Fruit fly (Drosophila melanogaster) whole organism, embryonic: Measurements from ENCODE around the gene CG46244.

Source experiments
- CG11695 ChIP-seq: fragments of 200-800 bp; sonication (Bioruptor generic); IDR thresholded peaks from 3 replicates; pipeline ENCODE4 v1.3.6; 2022; ENCODE audit warnings: missing biosample characterization, missing genetic modification characterization
- CG12071 ChIP-seq: fragments of 200-800 bp; sonication (Bioruptor generic); optimal IDR thresholded peaks from 3 replicates; lab custom pipeline; 2018; ENCODE audit warnings: missing biosample characterization, mild to moderate bottlenecking, missing genetic modification characterization
- CG1233 ChIP-seq: fragments of 200-800 bp; sonication (Bioruptor generic); optimal IDR thresholded peaks from 4 replicates; lab custom pipeline; 2018; ENCODE audit warnings: missing biosample characterization, mild to moderate bottlenecking, missing genetic modification characterization
- CG14050 ChIP-seq: fragments of 200-800 bp; sonication (Bioruptor generic); IDR thresholded peaks from 3 replicates; pipeline ENCODE4 v1.3.6; 2022; ENCODE audit warnings: missing biosample characterization, missing genetic modification characterization
- CG15514 ChIP-seq: fragments of 200-800 bp; sonication (Bioruptor generic); optimal IDR thresholded peaks from 3 replicates; lab custom pipeline; 2017; ENCODE audit warnings: missing biosample characterization, missing genetic modification characterization, mild to moderate bottlenecking, moderate library complexity, missing genetic modification reagents
- CG1602 ChIP-seq: fragments of 200-800 bp; sonication (Bioruptor generic); optimal IDR thresholded peaks from 3 replicates; lab custom pipeline; 2016; ENCODE audit warnings: missing biosample characterization, missing genetic modification characterization
- CG18262 ChIP-seq: fragments of 200-800 bp; optimal IDR thresholded peaks from 3 replicates; lab custom pipeline; 2019; ENCODE audit warnings: missing biosample characterization, mild to moderate bottlenecking, missing genetic modification characterization, moderate library complexity
- CG32532 ChIP-seq: fragments of 200-800 bp; sonication (Bioruptor generic); IDR thresholded peaks from 2 replicates; pipeline ENCODE4 v1.3.6; 2022; ENCODE audit warnings: missing biosample characterization, missing genetic modification characterization
- CG4328 ChIP-seq: fragments of 200-800 bp; sonication (Bioruptor generic); optimal IDR thresholded peaks from 3 replicates; lab custom pipeline; 2017; ENCODE audit warnings: missing biosample characterization, missing genetic modification reagents, missing genetic modification characterization
- CG6175 ChIP-seq: fragments of 200-800 bp; sonication (Bioruptor generic); IDR thresholded peaks from 3 replicates; pipeline ENCODE4 v1.3.6; 2022; ENCODE audit warnings: missing biosample characterization, missing genetic modification characterization
- CG7556 ChIP-seq: fragments of 200-800 bp; sonication (Bioruptor generic); optimal IDR thresholded peaks from 2 replicates; lab custom pipeline; 2017; ENCODE audit warnings: missing biosample characterization, mild to moderate bottlenecking, missing genetic modification characterization
- CG7745 ChIP-seq: fragments of 200-800 bp; sonication (Bioruptor generic); optimal IDR thresholded peaks from 2 replicates; lab custom pipeline; 2018; ENCODE audit warnings: missing biosample characterization, mild to moderate bottlenecking, missing genetic modification characterization, moderate library complexity
- CG8478 ChIP-seq: fragments of >200 bp; optimal IDR thresholded peaks from 2 replicates; lab custom pipeline; 2018
- CG9797 ChIP-seq: fragments of 200-800 bp; sonication (Bioruptor generic); optimal IDR thresholded peaks from 3 replicates; lab custom pipeline; 2018; ENCODE audit warnings: missing biosample characterization, mild to moderate bottlenecking, missing genetic modification characterization
- CkIIα-i1 ChIP-seq: fragments of 200-800 bp; sonication (Bioruptor generic); IDR thresholded peaks from 2 replicates; pipeline ENCODE4 v1.3.6; 2022; ENCODE audit warnings: missing biosample characterization, missing genetic modification characterization
- Drgx ChIP-seq: fragments of 200-800 bp; sonication (Bioruptor generic); IDR thresholded peaks from 2 replicates; pipeline ENCODE4 v1.3.6; 2022; ENCODE audit warnings: missing biosample characterization, missing genetic modification characterization
- E2f2 ChIP-seq: fragments of 200-800 bp; sonication (Bioruptor generic); IDR thresholded peaks from 2 replicates; pipeline ENCODE4 v1.3.6; 2022; ENCODE audit warnings: missing biosample characterization, missing genetic modification characterization
- Fer2 ChIP-seq: fragments of 200-800 bp; sonication (Bioruptor generic); optimal IDR thresholded peaks from 2 replicates; lab custom pipeline; 2018; ENCODE audit warnings: missing biosample characterization, mild to moderate bottlenecking, missing genetic modification characterization, moderate library complexity
- HHEX ChIP-seq: fragments of 200-800 bp; sonication (Bioruptor generic); optimal IDR thresholded peaks from 3 replicates; lab custom pipeline; 2017; ENCODE audit warnings: missing biosample characterization, mild to moderate bottlenecking, missing genetic modification characterization, missing genetic modification reagents
- HLH3B ChIP-seq: fragments of 200-800 bp; sonication (Bioruptor generic); IDR thresholded peaks from 2 replicates; pipeline ENCODE4 v1.3.6; 2022; ENCODE audit warnings: missing biosample characterization, missing genetic modification characterization
- Lpt ChIP-seq: fragments of >200 bp; optimal IDR thresholded peaks from 2 replicates; lab custom pipeline; 2018; ENCODE audit warnings: missing biosample characterization, missing genetic modification characterization
- Meics ChIP-seq: fragments of 200-800 bp; sonication (Bioruptor generic); optimal IDR thresholded peaks from 2 replicates; lab custom pipeline; 2017; ENCODE audit warnings: missing biosample characterization, mild to moderate bottlenecking, missing genetic modification characterization
- NC2α ChIP-seq: fragments of 200-800 bp; sonication (Bioruptor generic); optimal IDR thresholded peaks from 2 replicates; lab custom pipeline; 2016; ENCODE audit warnings: missing biosample characterization, missing genetic modification characterization
- Neu2 ChIP-seq: fragments of 200-800 bp; sonication (Bioruptor generic); optimal IDR thresholded peaks from 3 replicates; lab custom pipeline; 2016; ENCODE audit warnings: missing biosample characterization, missing genetic modification characterization, borderline replicate concordance
- PHDP ChIP-seq: fragments of 200-800 bp; sonication (Bioruptor generic); optimal IDR thresholded peaks from 3 replicates; lab custom pipeline; 2018; ENCODE audit warnings: missing biosample characterization, mild to moderate bottlenecking, missing genetic modification characterization, moderate library complexity
- Sin3A ChIP-seq: fragments of >200 bp; optimal IDR thresholded peaks from 2 replicates; lab custom pipeline; 2018
- Sox102F ChIP-seq: fragments of 200-800 bp; sonication (Bioruptor generic); optimal IDR thresholded peaks from 2 replicates; lab custom pipeline; 2018; ENCODE audit warnings: missing biosample characterization, mild to moderate bottlenecking, missing genetic modification characterization, moderate library complexity
- Spps ChIP-seq: fragments of 200-800 bp; sonication (Bioruptor generic); optimal IDR thresholded peaks from 2 replicates; lab custom pipeline; 2018; ENCODE audit warnings: missing biosample characterization, mild to moderate bottlenecking, missing genetic modification characterization
- ap ChIP-seq: fragments of 200-800 bp; sonication (Bioruptor generic); IDR thresholded peaks from 2 replicates; pipeline ENCODE4 v1.3.6; 2022; ENCODE audit warnings: missing biosample characterization, missing genetic modification characterization
- cas ChIP-seq: fragments of 200-800 bp; sonication (Bioruptor generic); IDR thresholded peaks from 2 replicates; pipeline ENCODE4 v1.3.6; 2022; ENCODE audit warnings: missing biosample characterization, missing genetic modification characterization
- chm ChIP-seq: fragments of 200-800 bp; sonication (Bioruptor generic); IDR thresholded peaks from 2 replicates; pipeline ENCODE4 v1.3.6; 2022; ENCODE audit warnings: missing biosample characterization, missing genetic modification characterization
- croc ChIP-seq: fragments of 200-800 bp; sonication (Bioruptor generic); conservative IDR thresholded peaks from 3 replicates; pipeline ENCODE4 v1.3.6; 2022; ENCODE audit warnings: missing biosample characterization, missing genetic modification characterization
- danr ChIP-seq: fragments of 200-800 bp; sonication (Bioruptor generic); IDR thresholded peaks from 2 replicates; pipeline ENCODE4 v1.3.6; 2022; ENCODE audit warnings: missing biosample characterization, missing genetic modification characterization
- dysf ChIP-seq: fragments of 200-800 bp; sonication (Bioruptor generic); IDR thresholded peaks from 3 replicates; pipeline ENCODE4 v1.3.6; 2022; ENCODE audit warnings: missing biosample characterization, missing genetic modification characterization
- esg ChIP-seq: fragments of 200-800 bp; sonication (Bioruptor generic); conservative IDR thresholded peaks from 2 replicates; pipeline ENCODE4 v1.3.6; 2022; ENCODE audit warnings: missing biosample characterization, missing genetic modification characterization
- gcm2 ChIP-seq: fragments of 200-800 bp; sonication (Bioruptor generic); optimal IDR thresholded peaks from 2 replicates; lab custom pipeline; 2016; ENCODE audit warnings: missing biosample characterization, missing genetic modification characterization
- kni ChIP-seq: fragments of 200-800 bp; sonication (Bioruptor generic); optimal IDR thresholded peaks from 3 replicates; lab custom pipeline; 2017; ENCODE audit warnings: mild to moderate bottlenecking, missing biosample characterization, missing genetic modification reagents, missing genetic modification characterization
- lmd ChIP-seq: fragments of 200-800 bp; sonication (Bioruptor generic); IDR thresholded peaks from 2 replicates; pipeline ENCODE4 v1.3.6; 2022; ENCODE audit warnings: missing biosample characterization, missing genetic modification characterization
- nau ChIP-seq: fragments of 200-800 bp; sonication (Bioruptor generic); optimal IDR thresholded peaks from 3 replicates; lab custom pipeline; 2017; ENCODE audit warnings: missing biosample characterization, mild to moderate bottlenecking, missing genetic modification characterization, missing genetic modification reagents
- pnt ChIP-seq: fragments of 200-800 bp; sonication (Bioruptor generic); optimal IDR thresholded peaks from 3 replicates; lab custom pipeline; 2016; ENCODE audit warnings: missing biosample characterization, missing genetic modification characterization
- ro ChIP-seq: fragments of 200-800 bp; sonication (Bioruptor generic); IDR thresholded peaks from 2 replicates; pipeline ENCODE4 v1.3.6; 2022; ENCODE audit warnings: missing biosample characterization, missing genetic modification characterization
- sd ChIP-seq: fragments of 200-800 bp; sonication (Bioruptor generic); optimal IDR thresholded peaks from 3 replicates; lab custom pipeline; 2018; ENCODE audit warnings: missing biosample characterization, mild to moderate bottlenecking, missing genetic modification characterization, moderate library complexity
- sens-2 ChIP-seq: fragments of 200-800 bp; sonication (Bioruptor generic); IDR thresholded peaks from 2 replicates; pipeline ENCODE4 v1.3.6; 2022; ENCODE audit warnings: missing biosample characterization, missing genetic modification characterization
- sim ChIP-seq: fragments of 200-800 bp; sonication (Bioruptor generic); IDR thresholded peaks from 2 replicates; pipeline ENCODE4 v1.3.6; 2022; ENCODE audit warnings: missing biosample characterization, missing genetic modification characterization
- slbo ChIP-seq: fragments of 200-800 bp; sonication (Bioruptor generic); IDR thresholded peaks from 2 replicates; pipeline ENCODE4 v1.3.6; 2022; ENCODE audit warnings: missing biosample characterization, missing genetic modification characterization
- sob ChIP-seq: fragments of 200-800 bp; sonication (Bioruptor generic); IDR thresholded peaks from 2 replicates; pipeline ENCODE4 v1.3.6; 2022; ENCODE audit warnings: missing biosample characterization, missing genetic modification characterization
- sr ChIP-seq: fragments of 200-800 bp; sonication (Bioruptor generic); IDR thresholded peaks from 3 replicates; pipeline ENCODE4 v1.3.6; 2022; ENCODE audit warnings: missing biosample characterization, missing genetic modification characterization
- stwl ChIP-seq: fragments of 200-800 bp; sonication (Bioruptor generic); optimal IDR thresholded peaks from 3 replicates; lab custom pipeline; 2018; ENCODE audit warnings: missing biosample characterization, mild to moderate bottlenecking, missing genetic modification characterization, moderate library complexity
- tin ChIP-seq: fragments of 200-800 bp; sonication (Bioruptor generic); optimal IDR thresholded peaks from 3 replicates; lab custom pipeline; 2016; ENCODE audit warnings: missing biosample characterization, missing genetic modification characterization
- wdn ChIP-seq: fragments of 200-800 bp; sonication (Bioruptor generic); IDR thresholded peaks from 2 replicates; pipeline ENCODE4 v1.3.6; 2022; ENCODE audit warnings: missing biosample characterization, missing genetic modification characterization
- zfh2 ChIP-seq: fragments of 200-800 bp; sonication (Bioruptor generic); optimal IDR thresholded peaks from 2 replicates; lab custom pipeline; 2016; ENCODE audit warnings: missing biosample characterization, missing genetic modification characterization

Gene CG46244

DNA sequence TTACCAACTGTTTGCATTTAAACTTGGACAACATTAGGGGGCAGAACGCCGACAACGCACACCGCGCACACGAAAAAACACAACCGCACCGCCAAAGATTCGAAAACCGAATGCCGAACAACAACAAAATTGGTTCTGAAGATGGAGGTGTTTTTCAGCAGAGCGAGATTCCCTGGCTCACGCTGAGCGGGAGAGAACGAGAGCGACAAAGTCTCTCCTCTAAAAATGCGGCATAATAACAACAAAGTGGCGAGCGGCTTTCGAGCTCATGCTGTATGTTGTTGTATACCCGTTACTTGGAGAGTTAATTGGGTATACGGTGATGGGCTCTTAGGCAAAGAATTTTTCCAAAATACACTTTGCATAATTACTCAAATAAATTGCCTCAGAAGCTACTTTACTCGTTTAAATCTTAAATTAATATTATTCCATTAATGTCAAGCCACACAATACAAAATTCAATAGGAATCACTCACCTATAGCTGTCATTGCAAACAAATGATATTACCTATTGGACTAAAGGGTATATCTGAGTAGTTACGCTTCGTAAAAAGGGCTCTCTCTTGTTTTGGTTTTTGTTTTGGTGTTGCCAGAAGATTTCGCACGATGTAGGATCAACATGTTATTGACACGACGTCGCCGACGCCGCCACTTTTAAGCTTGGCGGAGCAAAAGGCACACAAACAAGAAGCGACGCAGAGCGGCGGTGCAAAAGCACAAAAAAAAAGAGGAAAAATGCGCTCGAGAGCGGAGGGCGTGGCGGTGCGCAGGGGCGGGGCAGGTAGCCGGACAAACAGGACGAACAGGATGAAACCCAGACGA is 33.7 kb upstream of the CG46244 start (continued):
- TF ChIP-seq sob (GFP tag; lab: Robert Waterston, UW) (peak; percentile 28; the same call in 1 of the 2 replicates), CG7745 (tag; lab: Kevin White, UChicago) (no peak), cas (GFP tag; lab: Robert Waterston, UW) (no peak), ap (GFP tag; lab: Robert Waterston, UW) (no peak), sr (GFP tag; lab: Robert Waterston, UW) (no peak), CG32532 (GFP tag; lab: Robert Waterston, UW) (peak; percentile 65), Fer2 (peak; percentile 40), kni (GFP tag; lab: Kevin White, UChicago) (no peak), CG8478 (lab: Kevin White, UChicago) (no peak), slbo (GFP tag; lab: Robert Waterston, UW) (peak; percentile 68; the same call in 1 of the 2 replicates), CkIIα-i1 (GFP tag; lab: Robert Waterston, UW) (no peak), ro (no peak), danr (no peak), lmd (GFP tag; lab: Robert Waterston, UW) (peak; percentile 52), NC2α (GFP tag; lab: Kevin White, UChicago) (no peak), nau (GFP tag; lab: Kevin White, UChicago) (no peak), CG9797 (GFP tag; lab: Kevin White, UChicago) (no peak), Sox102F (GFP tag; lab: Kevin White, UChicago) (peak; percentile 65), zfh2 (peak; percentile 52), CG7556 (GFP tag; lab: Kevin White, UChicago) (peak; percentile 76), Neu2 (GFP tag; lab: Kevin White, UChicago) (no peak), CG6175 (GFP tag; lab: Robert Waterston, UW) (no peak), croc (GFP tag; lab: Robert Waterston, UW) (no peak), HLH3B (GFP tag; lab: Robert Waterston, UW) (0 out of 2 replicates have a peak, but pooled peaks have one; percentile 39), Meics (GFP tag; lab: Kevin White, UChicago) (peak; percentile 79), Sin3A (lab: Kevin White, UChicago) (no peak), CG1233 (GFP tag; lab: Kevin White, UChicago) (peak; percentile 43), Drgx (peak; percentile 81), gcm2 (no peak), CG18262 (tag; lab: Kevin White, UChicago) (peak; percentile 77), HHEX (GFP tag; lab: Kevin White, UChicago) (peak; percentile 70), CG1602 (GFP tag; lab: Kevin White, UChicago) (peak; percentile 49), tin (GFP tag; lab: Kevin White, UChicago) (peak; percentile 51), esg (GFP tag; lab: Robert Waterston, UW) (peak; percentile 56), wdn (GFP tag; lab: Robert Waterston, UW) (0 out of 2 replicates have a peak, but pooled peaks have one; percentile 13), Lpt (GFP tag; lab: Kevin White, UChicago) (no peak), sens-2 (GFP tag; lab: Robert Waterston, UW) (no peak), PHDP (peak; percentile 78), sim (GFP tag; lab: Robert Waterston, UW) (no peak), CG15514 (GFP tag; lab: Kevin White, UChicago) (peak; percentile 66), stwl (tag; lab: Kevin White, UChicago) (no peak), pnt (GFP tag; lab: Kevin White, UChicago) (peak; percentile 22), dysf (peak; percentile 75), E2f2 (no peak), CG4328 (no peak), CG11695 (GFP tag; lab: Robert Waterston, UW) (peak; percentile 55; the same call in 2 of the 3 replicates), sd (no peak), CG12071 (peak; percentile 35), CG14050 (GFP tag; lab: Robert Waterston, UW) (no peak), Spps (tag; lab: Kevin White, UChicago) (peak; percentile 44), chm (GFP tag; lab: Robert Waterston, UW) (peak; percentile 53; the same call in 1 of the 2 replicates)
